Fruit fly (Drosophila melanogaster): ENCODE measurements around the gene Mrp4.
A peak's percentile ranks its signal among the peaks of the same experiment; 100 is the strongest.

The Mrp4 gene

dm6 chr3R:11623025-11623424, 54.0 kb downstream of the Mrp4 start, which contains the start of gene CG14711 (continued):
- TF ChIP-seq usp (GFP tag; optimal IDR thresholded peaks at IDR 0.05) (no peak), CG15514 (GFP tag; optimal IDR thresholded peaks at IDR 0.05) (peak; percentile 86), gce (GFP tag; IDR thresholded peaks at IDR 0.05) (peak; percentile 74; the same call in 1 of the 3 replicates), E2f1 (GFP tag; IDR thresholded peaks at IDR 0.05) (peak; percentile 84), Asciz (GFP tag; optimal IDR thresholded peaks at IDR 0.05) (peak; percentile 73), Antp (GFP tag; optimal IDR thresholded peaks at IDR 0.05) (peak; percentile 68), CG8089 (GFP tag; optimal IDR thresholded peaks at IDR 0.05) (peak; percentile 63), her (GFP tag; optimal IDR thresholded peaks at IDR 0.05) (no peak), CG17328 (GFP tag; IDR thresholded peaks at IDR 0.05) (peak; percentile 83), CG7357 (GFP tag; IDR thresholded peaks at IDR 0.05) (peak; percentile 62; the same call in 2 of the 3 replicates), CG10147 (GFP tag; optimal IDR thresholded peaks at IDR 0.05) (peak; percentile 79), CG10543 (GFP tag; optimal IDR thresholded peaks at IDR 0.05) (peak; percentile 81), Usf (GFP tag; optimal IDR thresholded peaks at IDR 0.05) (peak; percentile 26), ftz-f1 (GFP tag; optimal IDR thresholded peaks at IDR 0.05) (peak; percentile 40), CG2712 (tag; optimal IDR thresholded peaks at IDR 0.05) (peak; percentile 90), C15 (GFP tag; IDR thresholded peaks at IDR 0.05) (peak; percentile 82; the same call in 2 of the 3 replicates), CG14050 (GFP tag; IDR thresholded peaks at IDR 0.05) (peak; percentile 75), fu2 (GFP tag; optimal IDR thresholded peaks at IDR 0.05) (peak; percentile 60), ap (GFP tag; IDR thresholded peaks at IDR 0.05) (peak; percentile 79), Hey (tag; optimal IDR thresholded peaks at IDR 0.05) (no peak), CG18764 (GFP tag; optimal IDR thresholded peaks at IDR 0.05) (peak; percentile 98), toy (GFP tag; IDR thresholded peaks at IDR 0.05) (no peak), NfI (GFP tag; optimal IDR thresholded peaks at IDR 0.05) (peak; percentile 85), CG33557 (GFP tag; optimal IDR thresholded peaks at IDR 0.05) (peak; percentile 82), CG6175 (GFP tag; IDR thresholded peaks at IDR 0.05) (0 out of 3 replicates have a peak, but pooled peaks have one; percentile 10), CG14965 (GFP tag; optimal IDR thresholded peaks at IDR 0.05; ENCODE audit: borderline replicate concordance) (no peak), Drgx (GFP tag; IDR thresholded peaks at IDR 0.05) (peak; percentile 67), CG17186 (GFP tag; optimal IDR thresholded peaks at IDR 0.05) (peak; percentile 51), CG1792 (GFP tag; optimal IDR thresholded peaks at IDR 0.05) (peak; percentile 41), CG32532 (GFP tag; IDR thresholded peaks at IDR 0.05) (peak; percentile 89), NK7.1 (GFP tag; optimal IDR thresholded peaks at IDR 0.05) (no peak), CG7745 (tag; optimal IDR thresholded peaks at IDR 0.05) (peak; percentile 47), dmrt11E (tag; optimal IDR thresholded peaks at IDR 0.05) (peak; percentile 86), CG13424 (tag; optimal IDR thresholded peaks at IDR 0.05) (peak; percentile 91), dimm (GFP tag; IDR thresholded peaks at IDR 0.05) (0 out of 2 replicates have a peak, but pooled peaks have one; percentile 34), CG17612 (GFP tag; IDR thresholded peaks at IDR 0.05) (peak; percentile 63; the same call in 1 of the 2 replicates), Hsf (GFP tag; optimal IDR thresholded peaks at IDR 0.05) (peak; percentile 89), dpn (GFP tag; optimal IDR thresholded peaks at IDR 0.05) (peak; percentile 67 to 89), CG32772 (GFP tag; IDR thresholded peaks at IDR 0.05) (peak; percentile 83), TFAM (GFP tag; optimal IDR thresholded peaks at IDR 0.05) (peak; percentile 16), CG8290 (GFP tag; optimal IDR thresholded peaks at IDR 0.05) (peak; percentile 64), CG8290 (tag; optimal IDR thresholded peaks at IDR 0.05) (peak in 1 of 2 experiments; percentile 76), gt (GFP tag; IDR thresholded peaks at IDR 0.05) (peak; percentile 44; the same call in 1 of the 2 replicates), MTF-1 (GFP tag; optimal IDR thresholded peaks at IDR 0.05; ENCODE audit: borderline replicate concordance) (peak; percentile 70), ab (GFP tag; optimal IDR thresholded peaks at IDR 0.05) (no peak), sd (tag; optimal IDR thresholded peaks at IDR 0.05) (peak; percentile 80), sisA (GFP tag; IDR thresholded peaks at IDR 0.05) (peak; percentile 82), CG8944 (GFP tag; optimal IDR thresholded peaks at IDR 0.05) (peak; percentile 60), Dek (tag; optimal IDR thresholded peaks at IDR 0.05) (no peak), CG5245 (GFP tag; optimal IDR thresholded peaks at IDR 0.05) (peak; percentile 78), cas (GFP tag; IDR thresholded peaks at IDR 0.05) (peak; percentile 73), CG12219 (GFP tag; optimal IDR thresholded peaks at IDR 0.05) (peak; percentile 64)
